Worm (Caenorhabditis elegans): ENCODE data around the gene Y22D7AL.16.

- TF ChIP-seq tab-1 (GFP tag; IDR thresholded peaks at IDR 0.05) = no peak
- TF ChIP-seq ztf-23 (GFP tag; IDR thresholded peaks at IDR 0.05) = no peak
- TF ChIP-seq flt-1 (GFP tag; IDR thresholded peaks at IDR 0.05) = no peak
- TF ChIP-seq ref-1 (GFP tag; conservative IDR thresholded peaks at IDR 0.05) = no peak
- no peak for TF ChIP-seq klf-2 (GFP tag; conservative IDR thresholded peaks at IDR 0.05)
Observed at ce11 chrIII:1661031-1661430, 4.0 kb downstream of the Y22D7AL.16 start.

Data from whole organism, midembryonic.